Fruit fly (Drosophila melanogaster): Measurements from ENCODE around the gene Glyp.

Glyp gene

DNA sequence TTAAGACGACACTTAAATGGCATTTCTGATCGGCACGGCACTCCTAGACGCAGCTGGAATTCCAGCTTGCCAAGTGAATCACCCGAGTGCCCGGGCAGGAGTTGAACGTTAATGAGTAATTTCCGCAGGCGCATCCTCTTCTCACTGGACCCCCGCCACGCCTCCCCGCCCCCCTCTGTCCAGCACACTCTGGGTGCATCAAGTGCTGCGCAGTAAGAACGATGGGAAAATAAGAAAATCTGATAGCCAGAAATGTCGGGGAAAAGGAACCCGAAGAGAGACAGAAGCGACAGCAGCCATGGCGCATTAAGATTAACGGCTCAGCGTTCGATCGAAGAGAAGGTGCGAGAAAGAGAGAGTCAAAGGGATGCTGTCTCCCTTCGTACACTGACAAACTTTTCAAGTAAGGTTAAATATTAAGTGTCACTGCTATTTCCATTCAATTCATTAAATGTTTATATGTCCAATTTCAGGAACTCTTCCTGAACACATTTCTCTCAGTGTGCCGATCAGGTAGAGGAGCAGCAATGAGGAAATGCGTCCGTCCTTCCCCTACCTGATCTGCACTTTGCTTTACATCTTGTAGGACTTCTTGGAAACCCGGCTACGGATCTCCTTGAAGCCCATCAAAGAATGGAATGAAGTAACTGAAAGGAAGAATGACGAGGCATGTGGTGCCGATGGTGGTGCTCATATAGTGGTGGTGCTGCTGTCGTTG, 34.1 kb downstream of the Glyp start (continued):
- peak; percentile 38 for TF ChIP-seq tap (tag; optimal IDR thresholded peaks at IDR 0.05)
- TF ChIP-seq ara (GFP tag; IDR thresholded peaks at IDR 0.05), result peak; percentile 92
- peak; percentile 56 for TF ChIP-seq CG8944 (GFP tag; optimal IDR thresholded peaks at IDR 0.05)
- no peak for TF ChIP-seq HmgZ (tag; optimal IDR thresholded peaks at IDR 0.05)
- TF ChIP-seq croc (GFP tag; conservative IDR thresholded peaks at IDR 0.05), result peak; percentile 64
- peak; percentile 40 to 99 for TF ChIP-seq tll (GFP tag; optimal IDR thresholded peaks at IDR 0.05)
- peak; percentile 20 for TF ChIP-seq fd64A (GFP tag; optimal IDR thresholded peaks at IDR 0.05)
- TF ChIP-seq Hr78 (GFP tag; optimal IDR thresholded peaks at IDR 0.05), result no peak
- peak; percentile 43; the same call in 1 of the 2 replicates for TF ChIP-seq E2f1 (GFP tag; IDR thresholded peaks at IDR 0.05)
- no peak for TF ChIP-seq gce (GFP tag; IDR thresholded peaks at IDR 0.05)
- peak; percentile 34 for TF ChIP-seq crc (GFP tag; optimal IDR thresholded peaks at IDR 0.05)
- peak; percentile 53 for TF ChIP-seq jumu (GFP tag; optimal IDR thresholded peaks at IDR 0.05)
- TF ChIP-seq tup (GFP tag; optimal IDR thresholded peaks at IDR 0.05), result no peak
- no peak for TF ChIP-seq CG10147 (GFP tag; optimal IDR thresholded peaks at IDR 0.05)
- TF ChIP-seq dan (GFP tag; IDR thresholded peaks at IDR 0.05), result peak; percentile 86
- no peak for TF ChIP-seq pita (GFP tag; optimal IDR thresholded peaks at IDR 0.05)
- TF ChIP-seq CG1233 (GFP tag; optimal IDR thresholded peaks at IDR 0.05), result peak; percentile 43
- peak; percentile 93 for TF ChIP-seq CG8765 (GFP tag; IDR thresholded peaks at IDR 0.05)
- TF ChIP-seq CG13775 (GFP tag; optimal IDR thresholded peaks at IDR 0.05), result peak; percentile 71
- peak; percentile 42 for TF ChIP-seq CG10366 (GFP tag; IDR thresholded peaks at IDR 0.05)
- TF ChIP-seq cg (GFP tag; optimal IDR thresholded peaks at IDR 0.05), result no peak
- TF ChIP-seq oc (tag; optimal IDR thresholded peaks at IDR 0.05), result peak; percentile 44
- no peak for TF ChIP-seq CG6791 (GFP tag; IDR thresholded peaks at IDR 0.05; ENCODE audit: partially characterized antibody)
- peak; percentile 34 for TF ChIP-seq CG13123 (GFP tag; optimal IDR thresholded peaks at IDR 0.05)
- TF ChIP-seq lov (optimal IDR thresholded peaks at IDR 0.05), result no peak
- peak; percentile 83; the same call in 2 of the 3 replicates for TF ChIP-seq lov (GFP tag; IDR thresholded peaks at IDR 0.05)
- TF ChIP-seq Vsx1 (GFP tag; optimal IDR thresholded peaks at IDR 0.05), result peak; percentile 38
- TF ChIP-seq CG7839 (tag; optimal IDR thresholded peaks at IDR 0.05), result peak; percentile 59
- no peak for TF ChIP-seq CG12104 (GFP tag; optimal IDR thresholded peaks at IDR 0.05)
- TF ChIP-seq Hr3 (GFP tag; optimal IDR thresholded peaks at IDR 0.05), result peak; percentile 37
- TF ChIP-seq CG17612 (GFP tag; IDR thresholded peaks at IDR 0.05), result no peak
- TF ChIP-seq E2f2 (GFP tag; IDR thresholded peaks at IDR 0.05), result no peak
- TF ChIP-seq HLH54F (GFP tag; optimal IDR thresholded peaks at IDR 0.05), result peak; percentile 40
- peak; percentile 76 for TF ChIP-seq Antp (GFP tag; optimal IDR thresholded peaks at IDR 0.05)
- TF ChIP-seq pzg (GFP tag; optimal IDR thresholded peaks at IDR 0.05), result no peak
- TF ChIP-seq chn (GFP tag; optimal IDR thresholded peaks at IDR 0.05), result peak; percentile 68
- TF ChIP-seq lbe (GFP tag; optimal IDR thresholded peaks at IDR 0.05), result peak; percentile 95
- TF ChIP-seq H2.0 (GFP tag; IDR thresholded peaks at IDR 0.05), result peak; percentile 44; the same call in 1 of the 2 replicates
- peak; percentile 74 for TF ChIP-seq CG12391 (tag; optimal IDR thresholded peaks at IDR 0.05)
- peak; percentile 28 for TF ChIP-seq trh (GFP tag; optimal IDR thresholded peaks at IDR 0.05)
- TF ChIP-seq CG17186 (GFP tag; optimal IDR thresholded peaks at IDR 0.05), result peak; percentile 19
- TF ChIP-seq CG12769 (tag; optimal IDR thresholded peaks at IDR 0.05), result no peak
- no peak for TF ChIP-seq CG10565 (GFP tag; optimal IDR thresholded peaks at IDR 0.05)
- TF ChIP-seq sqz (GFP tag; optimal IDR thresholded peaks at IDR 0.05), result peak; percentile 51
- TF ChIP-seq onecut (GFP tag; IDR thresholded peaks at IDR 0.05), result peak; percentile 54
- TF ChIP-seq vfl (GFP tag; optimal IDR thresholded peaks at IDR 0.05), result peak; percentile 71
- peak; percentile 70 for TF ChIP-seq psq (GFP tag; optimal IDR thresholded peaks at IDR 0.05)
- no peak for TF ChIP-seq CG7928 (GFP tag; optimal IDR thresholded peaks at IDR 0.05)
- TF ChIP-seq Blimp-1 (GFP tag; optimal IDR thresholded peaks at IDR 0.05), result peak; percentile 63
